Worm (Caenorhabditis elegans) whole organism, L3 larva: ENCODE data around the gene F35E8.10.

Experiments used
- R02D3.7 ChIP-seq: fragments of 150-350 bp; optimal IDR thresholded peaks from 2 replicates; lab custom pipeline; 2014; ENCODE audit warnings: missing biosample characterization, missing genetic modification characterization
- ZK546.5 ChIP-seq: sonication (generic microtip); optimal IDR thresholded peaks from 2 replicates; lab custom pipeline; 2017; ENCODE audit warnings: missing biosample characterization, missing genetic modification characterization
- aly-2 ChIP-seq: fragments of 150-350 bp; optimal IDR thresholded peaks from 2 replicates; lab custom pipeline; 2014; ENCODE audit warnings: missing biosample characterization, missing genetic modification characterization
- ama-1 ChIP-seq: fragments of 150-350 bp; optimal IDR thresholded peaks from 2 replicates; lab custom pipeline; 2018
- ceh-16 ChIP-seq: sonication (generic microtip); optimal IDR thresholded peaks from 2 replicates; lab custom pipeline; 2017; ENCODE audit warnings: missing biosample characterization, missing genetic modification characterization
- ceh-82 ChIP-seq: fragments of 150-350 bp; optimal IDR thresholded peaks from 2 replicates; lab custom pipeline; 2014; ENCODE audit warnings: missing biosample characterization, missing genetic modification characterization
- ceh-9 ChIP-seq: sonication (generic microtip); optimal IDR thresholded peaks from 2 replicates; lab custom pipeline; 2018; ENCODE audit warnings: missing biosample characterization, missing genetic modification characterization
- daf-12 ChIP-seq: fragments of 150-350 bp; optimal IDR thresholded peaks from 2 replicates; lab custom pipeline; 2014; ENCODE audit warnings: missing biosample characterization, missing genetic modification reagents, missing genetic modification characterization
- egl-27 ChIP-seq: sonication (generic microtip); optimal IDR thresholded peaks from 4 replicates; lab custom pipeline; 2017; ENCODE audit warnings: missing biosample characterization, missing genetic modification reagents, missing genetic modification characterization
- egl-5 ChIP-seq: fragments of 150-350 bp; optimal IDR thresholded peaks from 2 replicates; lab custom pipeline; 2017; ENCODE audit warnings: missing biosample characterization, missing genetic modification reagents, missing genetic modification characterization, inconsistent platforms
- elt-1 ChIP-seq: fragments of 150-350 bp; optimal IDR thresholded peaks from 2 replicates; lab custom pipeline; 2014; ENCODE audit warnings: missing biosample characterization, missing genetic modification characterization
- elt-2 ChIP-seq: sonication (generic microtip); optimal IDR thresholded peaks from 2 replicates; lab custom pipeline; 2016; ENCODE audit warnings: missing genetic modification reagents, mild to moderate bottlenecking, missing genetic modification characterization, missing compliant biosample characterization
- elt-3 ChIP-seq, 3 experiments: fragments of 150-350 bp in 1 of 3; sonication (generic microtip) in 2 of 3; optimal IDR thresholded peaks; 2 replicates in 2 of 3; 4 replicates in 1 of 3; lab custom pipeline; 2014 to 2017; ENCODE audit warnings: missing biosample characterization in 3 of 3, missing genetic modification characterization in 3 of 3
- eor-1 ChIP-seq, 2 experiments: fragments of 150-350 bp; optimal IDR thresholded peaks; 2 replicates each; lab custom pipeline; 2014 to 2018; ENCODE audit warnings: missing biosample characterization in 2 of 2, missing genetic modification characterization in 2 of 2
- fos-1 ChIP-seq: fragments of 150-350 bp; optimal IDR thresholded peaks from 2 replicates; lab custom pipeline; 2014; ENCODE audit warnings: missing biosample characterization, missing genetic modification characterization
- hmg-11 ChIP-seq: sonication (generic microtip); optimal IDR thresholded peaks from 2 replicates; lab custom pipeline; 2016; ENCODE audit warnings: missing genetic modification characterization, missing compliant biosample characterization
- jun-1 ChIP-seq: fragments of 150-350 bp; optimal IDR thresholded peaks from 2 replicates; lab custom pipeline; 2014; ENCODE audit warnings: missing biosample characterization, missing genetic modification reagents, missing genetic modification characterization
- lin-15B ChIP-seq: fragments of 150-350 bp; optimal IDR thresholded peaks from 2 replicates; lab custom pipeline; 2014; ENCODE audit warnings: missing biosample characterization, missing genetic modification characterization
- lin-39 ChIP-seq: fragments of 150-350 bp; optimal IDR thresholded peaks from 2 replicates; lab custom pipeline; 2018; ENCODE audit warnings: missing biosample characterization, missing genetic modification reagents, missing genetic modification characterization
- lsy-12 ChIP-seq: sonication (generic microtip); optimal IDR thresholded peaks from 2 replicates; lab custom pipeline; 2016; ENCODE audit warnings: mild to moderate bottlenecking, missing genetic modification characterization, missing compliant biosample characterization
- mdl-1 ChIP-seq: fragments of 150-350 bp; optimal IDR thresholded peaks from 2 replicates; lab custom pipeline; 2014; ENCODE audit warnings: missing biosample characterization, missing genetic modification characterization
- nfya-1 ChIP-seq: sonication (generic microtip); optimal IDR thresholded peaks from 2 replicates; lab custom pipeline; 2017; ENCODE audit warnings: missing genetic modification characterization, mild to moderate bottlenecking, missing compliant biosample characterization, antibody characterized with exemption, moderate library complexity; ENCODE audit not compliant: insufficient read depth
- nhr-11 ChIP-seq: fragments of 150-350 bp; optimal IDR thresholded peaks from 2 replicates; lab custom pipeline; 2014; ENCODE audit warnings: missing biosample characterization, missing genetic modification characterization
- nhr-23 ChIP-seq: fragments of 150-350 bp; optimal IDR thresholded peaks from 2 replicates; lab custom pipeline; 2014; ENCODE audit warnings: missing biosample characterization, missing genetic modification reagents, missing genetic modification characterization
- nhr-237 ChIP-seq: fragments of 150-350 bp; optimal IDR thresholded peaks from 2 replicates; lab custom pipeline; 2014; ENCODE audit warnings: missing biosample characterization, missing genetic modification characterization
- nhr-67 ChIP-seq: fragments of 150-350 bp; optimal IDR thresholded peaks from 2 replicates; lab custom pipeline; 2014; ENCODE audit warnings: missing biosample characterization, missing genetic modification characterization
- nhr-77 ChIP-seq: fragments of 150-350 bp; optimal IDR thresholded peaks from 2 replicates; lab custom pipeline; 2014; ENCODE audit warnings: missing biosample characterization, missing genetic modification characterization
- pha-4 ChIP-seq: fragments of 150-350 bp; optimal IDR thresholded peaks from 2 replicates; lab custom pipeline; 2014; ENCODE audit warnings: missing biosample characterization, missing genetic modification reagents, missing genetic modification characterization
- pqm-1 ChIP-seq: fragments of 150-350 bp; optimal IDR thresholded peaks from 2 replicates; lab custom pipeline; 2017; ENCODE audit warnings: missing biosample characterization, missing genetic modification characterization, inconsistent platforms
- sea-2 ChIP-seq: fragments of 150-350 bp; sonication (generic microtip); optimal IDR thresholded peaks from 4 replicates; lab custom pipeline; 2014; ENCODE audit warnings: missing biosample characterization, missing genetic modification reagents, missing genetic modification characterization
- skn-1 ChIP-seq: fragments of 150-350 bp; optimal IDR thresholded peaks from 2 replicates; lab custom pipeline; 2014; ENCODE audit warnings: missing biosample characterization, missing genetic modification characterization
- snpc-4 ChIP-seq: fragments of 150-350 bp; optimal IDR thresholded peaks from 2 replicates; lab custom pipeline; 2014; ENCODE audit warnings: missing biosample characterization, missing genetic modification characterization
- tbx-2 ChIP-seq: sonication (generic microtip); optimal IDR thresholded peaks from 2 replicates; lab custom pipeline; 2016; ENCODE audit warnings: mild to moderate bottlenecking, missing genetic modification characterization, missing compliant biosample characterization
- unc-39 ChIP-seq: sonication (generic microtip); optimal IDR thresholded peaks from 4 replicates; lab custom pipeline; 2017; ENCODE audit warnings: missing biosample characterization, missing genetic modification characterization
- zag-1 ChIP-seq: fragments of 150-350 bp; optimal IDR thresholded peaks from 2 replicates; lab custom pipeline; 2014; ENCODE audit warnings: missing biosample characterization, missing genetic modification characterization
- ztf-11 ChIP-seq: fragments of 150-350 bp; optimal IDR thresholded peaks from 2 replicates; lab custom pipeline; 2014; ENCODE audit warnings: missing biosample characterization, missing genetic modification characterization
- ztf-4 ChIP-seq: fragments of 150-350 bp; optimal IDR thresholded peaks from 2 replicates; lab custom pipeline; 2014; ENCODE audit warnings: missing biosample characterization, missing genetic modification characterization

F35E8.10 gene

DNA sequence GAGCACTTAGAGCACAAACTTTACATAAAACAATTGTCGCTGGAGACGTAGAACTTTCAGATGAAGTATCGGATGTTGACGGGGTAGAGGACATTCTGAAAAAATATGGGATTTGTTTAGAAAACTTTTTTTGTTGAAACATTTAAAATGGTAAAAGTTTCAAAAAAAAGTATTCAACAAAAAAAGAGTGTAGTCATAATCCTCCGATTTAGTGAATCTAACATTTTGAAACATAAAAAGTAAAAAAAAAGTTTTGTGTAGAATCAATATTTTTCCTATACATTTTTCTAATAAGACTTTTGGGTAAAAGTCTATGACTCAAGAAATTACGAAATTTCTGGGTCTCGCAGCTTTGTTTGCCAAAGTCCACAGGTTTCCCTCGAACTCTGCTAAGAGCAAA, 23.5 kb downstream of the F35E8.10 start, which contains the start of gene nhr-213:
Gene nhr-213 (minus strand): TSS at position 101 of the 400 bp plus-strand sequence.
- no peak for TF ChIP-seq hmg-11 (tag; lab: Kevin White, UChicago)

- TF ChIP-seq ama-1 (lab: Kevin White, UChicago), result no peak
- TF ChIP-seq R02D3.7 (tag; lab: Kevin White, UChicago), result no peak
- no peak for TF ChIP-seq elt-2
- TF ChIP-seq pha-4 (tag; lab: Kevin White, UChicago), result no peak
- TF ChIP-seq nhr-11 (tag; lab: Kevin White, UChicago), result no peak
- TF ChIP-seq pqm-1 (tag; lab: Kevin White, UChicago), result no peak
- no peak for TF ChIP-seq ceh-16 (tag; lab: Kevin White, UChicago)
- TF ChIP-seq lin-15B (tag; lab: Kevin White, UChicago), result no peak
- TF ChIP-seq skn-1 (tag; lab: Kevin White, UChicago), result no peak
- TF ChIP-seq lsy-12 (tag; lab: Kevin White, UChicago), result no peak
- TF ChIP-seq snpc-4 (tag; lab: Kevin White, UChicago), result no peak
- no peak for TF ChIP-seq egl-5 (tag; lab: Kevin White, UChicago)
- TF ChIP-seq hmg-11 (tag; lab: Kevin White, UChicago), result no peak
- TF ChIP-seq fos-1 (tag; lab: Kevin White, UChicago), result no peak
- TF ChIP-seq nfya-1, result no peak
- no peak for TF ChIP-seq eor-1 (tag; optimal IDR thresholded peaks at IDR 0.05; lab: Kevin White, UChicago)
- no peak for TF ChIP-seq ztf-4 (tag; lab: Kevin White, UChicago)
- no peak for TF ChIP-seq elt-1 (tag; lab: Kevin White, UChicago)
- TF ChIP-seq tbx-2 (tag; lab: Kevin White, UChicago), result no peak
- TF ChIP-seq nhr-237 (tag; lab: Kevin White, UChicago), result no peak
Measured at ce11 chrV:15892696-15893095, 27.5 kb downstream of the F35E8.10 start, which contains the start of gene T06C12.11. Gene T06C12.11, plus strand, starts transcription at chrV:15892996.

DNA sequence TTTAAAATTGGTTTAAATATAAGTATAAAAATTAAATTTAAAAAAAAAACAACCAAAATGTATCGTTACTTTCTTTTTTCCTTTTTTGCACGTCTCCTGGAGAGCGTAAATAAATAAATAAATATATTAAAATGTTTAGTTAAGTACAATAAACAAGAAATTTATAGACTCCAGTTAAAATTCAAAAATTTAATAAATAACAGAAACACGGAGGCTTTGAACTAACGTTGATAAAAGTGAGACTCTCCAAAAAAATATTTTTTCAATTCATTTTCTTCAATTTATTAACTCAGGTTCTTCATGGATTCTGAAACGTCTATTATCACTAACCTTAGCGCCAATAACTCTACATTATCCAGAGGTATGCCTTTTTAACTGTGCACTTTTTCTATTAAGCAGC, 28.4 kb downstream of the F35E8.10 start, which contains the start of gene T06C12.12:
Gene T06C12.12 (plus strand): TSS at position 301 of the 400 bp plus-strand sequence.
- TF ChIP-seq daf-12 (no peak), zag-1 (tag; lab: Kevin White, UChicago) (no peak), lin-39 (tag; lab: Kevin White, UChicago) (no peak), R02D3.7 (tag; lab: Kevin White, UChicago) (no peak), elt-1 (tag; lab: Kevin White, UChicago) (no peak), eor-1 (tag; optimal IDR thresholded peaks at IDR 0.05; lab: Kevin White, UChicago) (no peak), nfya-1 (no peak)

DNA sequence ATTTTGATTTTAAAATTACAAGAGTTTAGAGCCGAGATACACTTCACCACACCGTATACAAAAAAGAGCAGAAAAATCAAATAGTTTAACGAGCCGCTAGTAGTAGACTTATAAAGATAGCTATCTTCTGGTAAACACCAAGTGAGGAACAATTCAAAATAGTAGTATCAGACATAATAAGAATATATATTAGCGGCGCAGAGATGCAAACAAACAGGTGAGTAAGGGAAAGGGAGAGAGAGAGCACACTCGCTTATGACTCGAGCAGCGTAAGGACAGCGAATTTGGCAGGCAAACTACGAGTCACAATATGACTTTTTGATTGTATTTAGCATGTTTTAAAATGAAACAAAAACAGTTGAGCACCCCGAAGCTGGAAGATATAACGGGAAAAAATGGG, 28.9 kb downstream of the F35E8.10 start:
- TF ChIP-seq elt-2 (peak; percentile 68), unc-39 (tag; lab: Kevin White, UChicago) (no peak), aly-2 (tag; lab: Kevin White, UChicago) (no peak), ztf-11 (no peak), pha-4 (tag; lab: Kevin White, UChicago) (peak; percentile 77), egl-27 (tag; lab: Kevin White, UChicago) (no peak), pqm-1 (tag; lab: Kevin White, UChicago) (peak; percentile 73)

DNA sequence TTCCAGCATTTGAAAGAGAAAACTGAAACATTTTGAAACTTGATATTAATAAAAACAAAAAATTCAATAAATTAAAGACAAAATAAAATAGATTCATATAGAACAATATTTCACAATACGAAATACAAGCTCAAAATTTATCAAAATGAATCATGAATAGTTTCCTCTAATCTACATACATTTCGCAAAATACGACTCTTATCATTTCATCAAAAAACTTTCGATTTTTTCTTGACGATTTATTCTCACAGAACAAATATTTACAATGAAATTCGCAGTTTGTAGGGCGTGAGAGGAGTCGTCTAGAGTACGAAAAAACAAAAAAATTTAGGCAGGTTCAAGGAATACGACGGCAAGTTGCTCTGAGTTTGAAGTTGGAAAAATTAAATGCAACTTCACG, 30.1 kb downstream of the F35E8.10 start:
- TF ChIP-seq pha-4 (tag; lab: Kevin White, UChicago), result peak; percentile 51
- no peak for TF ChIP-seq mdl-1
- TF ChIP-seq lin-15B (tag; lab: Kevin White, UChicago), result no peak
- TF ChIP-seq nhr-23 (tag; lab: Kevin White, UChicago), result no peak
- TF ChIP-seq nhr-237 (tag; lab: Kevin White, UChicago), result no peak
- no peak for TF ChIP-seq lsy-12 (tag; lab: Kevin White, UChicago)
- no peak for TF ChIP-seq nhr-77
- no peak for TF ChIP-seq egl-5 (tag; lab: Kevin White, UChicago)
- no peak for TF ChIP-seq elt-1 (tag; lab: Kevin White, UChicago)
- no peak for TF ChIP-seq ceh-82 (tag; lab: Kevin White, UChicago)
- TF ChIP-seq pqm-1 (tag; lab: Kevin White, UChicago), result peak; percentile 57
- no peak for TF ChIP-seq zag-1 (tag; lab: Kevin White, UChicago)
- TF ChIP-seq daf-12, result no peak
- TF ChIP-seq ceh-9 (tag; lab: Kevin White, UChicago), result no peak
- no peak for TF ChIP-seq ama-1 (lab: Kevin White, UChicago)
- no peak for TF ChIP-seq nhr-67
- TF ChIP-seq ZK546.5, result no peak
- peak; percentile 72 for TF ChIP-seq elt-2
- no peak for TF ChIP-seq fos-1 (tag; lab: Kevin White, UChicago)
- TF ChIP-seq tbx-2 (tag; lab: Kevin White, UChicago), result no peak
- no peak for TF ChIP-seq jun-1 (tag; lab: Kevin White, UChicago)
- TF ChIP-seq sea-2 (GFP tag; lab: Kevin White, UChicago), result no peak
- no peak for TF ChIP-seq unc-39 (tag; lab: Kevin White, UChicago)
- no peak for TF ChIP-seq nfya-1
- no peak for TF ChIP-seq ztf-11
- no peak for TF ChIP-seq elt-3 (tag; optimal IDR thresholded peaks at IDR 0.05; lab: Kevin White, UChicago)
